Fruit fly (Drosophila melanogaster) whole organism, embryonic: ENCODE measurements around the gene CRIF.
A peak's percentile ranks its signal among the peaks of the same experiment; 100 is the strongest.

Source experiments
- Atf-2 ChIP-seq: fragments of 200-800 bp; sonication (Bioruptor generic); optimal IDR thresholded peaks from 2 replicates; lab custom pipeline; 2016; ENCODE audit warnings: missing biosample characterization, missing genetic modification characterization
- Atf6 ChIP-seq: fragments of 200-800 bp; sonication (Bioruptor generic); IDR thresholded peaks from 2 replicates; pipeline ENCODE4 v1.3.6; 2022; ENCODE audit warnings: missing biosample characterization, missing genetic modification characterization
- CG10267 ChIP-seq: fragments of 200-800 bp; sonication (Bioruptor generic); optimal IDR thresholded peaks from 2 replicates; lab custom pipeline; 2018; ENCODE audit warnings: missing biosample characterization, mild to moderate bottlenecking, missing genetic modification characterization, moderate library complexity
- CG10274 ChIP-seq: fragments of 200-800 bp; sonication (Bioruptor generic); optimal IDR thresholded peaks from 3 replicates; lab custom pipeline; 2017; ENCODE audit warnings: missing biosample characterization, mild to moderate bottlenecking, missing genetic modification characterization
- CG10366 ChIP-seq: fragments of 200-800 bp; sonication (Bioruptor generic); IDR thresholded peaks from 2 replicates; pipeline ENCODE4 v1.3.6; 2022; ENCODE audit warnings: missing biosample characterization, missing genetic modification characterization
- CG11504 ChIP-seq: fragments of 200-800 bp; sonication (Bioruptor generic); optimal IDR thresholded peaks from 3 replicates; lab custom pipeline; 2019; ENCODE audit warnings: missing biosample characterization, mild to moderate bottlenecking, missing genetic modification characterization, moderate library complexity
- CG13123 ChIP-seq: fragments of 200-800 bp; sonication (Bioruptor generic); optimal IDR thresholded peaks from 2 replicates; lab custom pipeline; 2016; ENCODE audit warnings: missing biosample characterization, missing genetic modification characterization
- CG13296 ChIP-seq: fragments of 200-800 bp; sonication (Bioruptor generic); optimal IDR thresholded peaks from 3 replicates; lab custom pipeline; 2018; ENCODE audit warnings: missing biosample characterization, mild to moderate bottlenecking, missing genetic modification characterization
- CG13894 ChIP-seq: fragments of 200-800 bp; sonication (Bioruptor generic); optimal IDR thresholded peaks from 3 replicates; lab custom pipeline; 2018; ENCODE audit warnings: missing biosample characterization, mild to moderate bottlenecking, missing genetic modification characterization, moderate library complexity
- CG14050 ChIP-seq: fragments of 200-800 bp; sonication (Bioruptor generic); IDR thresholded peaks from 3 replicates; pipeline ENCODE4 v1.3.6; 2022; ENCODE audit warnings: missing biosample characterization, missing genetic modification characterization
- CG1529 ChIP-seq: fragments of 200-800 bp; sonication (Bioruptor generic); optimal IDR thresholded peaks from 3 replicates; lab custom pipeline; 2018; ENCODE audit warnings: missing biosample characterization, missing genetic modification characterization
- CG15514 ChIP-seq: fragments of 200-800 bp; sonication (Bioruptor generic); optimal IDR thresholded peaks from 3 replicates; lab custom pipeline; 2017; ENCODE audit warnings: missing biosample characterization, missing genetic modification characterization, mild to moderate bottlenecking, moderate library complexity, missing genetic modification reagents
- CG15601 ChIP-seq: fragments of 200-800 bp; sonication (Bioruptor generic); optimal IDR thresholded peaks from 3 replicates; lab custom pipeline; 2019; ENCODE audit warnings: missing biosample characterization, mild to moderate bottlenecking, missing genetic modification characterization, moderate library complexity
- CG16815 ChIP-seq: fragments of 200-800 bp; sonication (Bioruptor generic); optimal IDR thresholded peaks from 3 replicates; lab custom pipeline; 2017; ENCODE audit warnings: missing biosample characterization, mild to moderate bottlenecking, missing genetic modification characterization
- CG2202 ChIP-seq: fragments of 200-800 bp; sonication (Bioruptor generic); optimal IDR thresholded peaks from 2 replicates; lab custom pipeline; 2018; ENCODE audit warnings: missing biosample characterization, mild to moderate bottlenecking, missing genetic modification characterization
- CG2889 ChIP-seq: fragments of 200-800 bp; sonication (Bioruptor generic); IDR thresholded peaks from 3 replicates; pipeline ENCODE4 v1.3.6; 2022; ENCODE audit warnings: missing biosample characterization, missing genetic modification characterization
- CG30020 ChIP-seq: fragments of 200-800 bp; optimal IDR thresholded peaks from 2 replicates; lab custom pipeline; 2019; ENCODE audit warnings: missing biosample characterization, mild to moderate bottlenecking, missing genetic modification characterization, moderate library complexity
- CG30403 ChIP-seq: fragments of 200-800 bp; sonication (Bioruptor generic); optimal IDR thresholded peaks from 3 replicates; lab custom pipeline; 2016; ENCODE audit warnings: missing biosample characterization, missing genetic modification characterization
- CG5953 ChIP-seq: fragments of 200-800 bp; sonication (Bioruptor generic); IDR thresholded peaks from 2 replicates; pipeline ENCODE4 v1.3.6; 2022; ENCODE audit warnings: missing biosample characterization, missing genetic modification characterization
- CG8089 ChIP-seq: fragments of 200-800 bp; sonication (Bioruptor generic); optimal IDR thresholded peaks from 3 replicates; lab custom pipeline; 2016; ENCODE audit warnings: missing biosample characterization, missing genetic modification characterization
- CG8924 ChIP-seq: fragments of 200-800 bp; optimal IDR thresholded peaks from 3 replicates; lab custom pipeline; 2019; ENCODE audit warnings: missing biosample characterization, mild to moderate bottlenecking, missing genetic modification characterization, moderate library complexity
- CrebB ChIP-seq: fragments of 200-800 bp; sonication (Bioruptor generic); optimal IDR thresholded peaks from 3 replicates; lab custom pipeline; 2018; ENCODE audit warnings: missing biosample characterization, mild to moderate bottlenecking, missing genetic modification characterization
- Dad ChIP-seq: fragments of 200-800 bp; sonication (Bioruptor generic); optimal IDR thresholded peaks from 3 replicates; lab custom pipeline; 2016; ENCODE audit warnings: missing biosample characterization, missing genetic modification characterization
- Deaf1 ChIP-seq: fragments of 200-800 bp; optimal IDR thresholded peaks from 3 replicates; lab custom pipeline; 2019; ENCODE audit warnings: missing biosample characterization, mild to moderate bottlenecking, missing genetic modification characterization, moderate library complexity
- HmgZ ChIP-seq: fragments of 200-800 bp; sonication (Bioruptor generic); optimal IDR thresholded peaks from 2 replicates; lab custom pipeline; 2018; ENCODE audit warnings: missing biosample characterization, mild to moderate bottlenecking, missing genetic modification characterization
- Hsf ChIP-seq: fragments of 200-800 bp; sonication (Bioruptor generic); optimal IDR thresholded peaks from 3 replicates; lab custom pipeline; 2016; ENCODE audit warnings: missing biosample characterization, missing genetic modification characterization
- MESR4 ChIP-seq: fragments of 200-800 bp; sonication (Bioruptor generic); optimal IDR thresholded peaks from 2 replicates; lab custom pipeline; 2018; ENCODE audit warnings: missing biosample characterization, mild to moderate bottlenecking, missing genetic modification characterization, moderate library complexity
- Nf-YC ChIP-seq: fragments of 200-800 bp; optimal IDR thresholded peaks from 3 replicates; lab custom pipeline; 2019; ENCODE audit warnings: missing biosample characterization, mild to moderate bottlenecking, missing genetic modification characterization, moderate library complexity
- Optix ChIP-seq: fragments of 200-800 bp; sonication (Bioruptor generic); IDR thresholded peaks from 3 replicates; pipeline ENCODE4 v1.3.6; 2022; ENCODE audit warnings: missing biosample characterization, missing genetic modification characterization
- Poxn ChIP-seq: fragments of 200-800 bp; sonication (Bioruptor generic); IDR thresholded peaks from 2 replicates; pipeline ENCODE4 v1.3.6; 2022; ENCODE audit warnings: missing biosample characterization, missing genetic modification characterization
- Ptx1 ChIP-seq: fragments of 200-800 bp; sonication (Bioruptor generic); IDR thresholded peaks from 2 replicates; pipeline ENCODE4 v1.3.6; 2022; ENCODE audit warnings: missing biosample characterization, missing genetic modification characterization
- Sry-δ ChIP-seq: fragments of 200-800 bp; sonication (Bioruptor generic); optimal IDR thresholded peaks from 2 replicates; lab custom pipeline; 2016; ENCODE audit warnings: missing biosample characterization, missing genetic modification characterization
- ab ChIP-seq: fragments of 200-800 bp; sonication (Bioruptor generic); optimal IDR thresholded peaks from 2 replicates; lab custom pipeline; 2016; ENCODE audit warnings: missing biosample characterization, missing genetic modification characterization
- ap ChIP-seq: fragments of 200-800 bp; sonication (Bioruptor generic); IDR thresholded peaks from 2 replicates; pipeline ENCODE4 v1.3.6; 2022; ENCODE audit warnings: missing biosample characterization, missing genetic modification characterization
- dmrt11E ChIP-seq: fragments of 200-800 bp; sonication (Bioruptor generic); optimal IDR thresholded peaks from 3 replicates; lab custom pipeline; 2018; ENCODE audit warnings: missing biosample characterization, mild to moderate bottlenecking, missing genetic modification characterization, moderate library complexity
- ftz-f1 ChIP-seq: fragments of 200-800 bp; sonication (Bioruptor generic); optimal IDR thresholded peaks from 2 replicates; lab custom pipeline; 2016; ENCODE audit warnings: missing biosample characterization, missing genetic modification characterization
- ham ChIP-seq: fragments of 200-800 bp; sonication (Bioruptor generic); IDR thresholded peaks from 2 replicates; pipeline ENCODE4 v1.3.6; 2022; ENCODE audit warnings: missing biosample characterization, missing genetic modification characterization
- hbn ChIP-seq: fragments of 200-800 bp; sonication (Bioruptor generic); IDR thresholded peaks from 2 replicates; pipeline ENCODE4 v1.3.6; 2022; ENCODE audit warnings: missing biosample characterization, missing genetic modification characterization; ENCODE audit not compliant: partially characterized antibody
- hkb ChIP-seq, 2 experiments: fragments of 200-800 bp in 1 of 2; fragments of >200 bp in 1 of 2; sonication (Bioruptor generic) in 1 of 2; IDR thresholded peaks in 1 of 2; optimal IDR thresholded peaks in 1 of 2; 2 replicates each; pipeline versions ENCODE4 v1.3.6 to Lab custom; 2017 to 2022; ENCODE audit warnings: missing biosample characterization in 1 of 2, missing genetic modification characterization in 1 of 2
- lmd ChIP-seq: fragments of 200-800 bp; sonication (Bioruptor generic); IDR thresholded peaks from 2 replicates; pipeline ENCODE4 v1.3.6; 2022; ENCODE audit warnings: missing biosample characterization, missing genetic modification characterization
- nau ChIP-seq: fragments of 200-800 bp; sonication (Bioruptor generic); optimal IDR thresholded peaks from 3 replicates; lab custom pipeline; 2017; ENCODE audit warnings: missing biosample characterization, mild to moderate bottlenecking, missing genetic modification characterization, missing genetic modification reagents
- pho ChIP-seq: fragments of 200-800 bp; sonication (Bioruptor generic); optimal IDR thresholded peaks from 2 replicates; lab custom pipeline; 2016; ENCODE audit warnings: missing biosample characterization, missing genetic modification characterization
- salm ChIP-seq: fragments of 200-800 bp; sonication (Bioruptor generic); optimal IDR thresholded peaks from 2 replicates; lab custom pipeline; 2018; ENCODE audit warnings: missing biosample characterization, mild to moderate bottlenecking, missing genetic modification characterization
- sc ChIP-seq, 3 experiments: fragments of >200 bp in 2 of 3; fragments of 200-800 bp in 1 of 3; sonication (Bioruptor generic) in 1 of 3; optimal IDR thresholded peaks; 2 replicates in 2 of 3; 3 replicates in 1 of 3; lab custom pipeline; 2017; ENCODE audit warnings: mild to moderate bottlenecking in 1 of 3, missing biosample characterization in 1 of 3, missing genetic modification characterization in 1 of 3, missing genetic modification reagents in 1 of 3
- sisA ChIP-seq: fragments of 200-800 bp; sonication (Bioruptor generic); IDR thresholded peaks from 2 replicates; pipeline ENCODE4 v1.3.6; 2022; ENCODE audit warnings: missing biosample characterization, missing genetic modification characterization
- sna ChIP-seq: fragments of 200-800 bp; sonication (Bioruptor generic); IDR thresholded peaks from 2 replicates; pipeline ENCODE4 v1.3.6; 2022; ENCODE audit warnings: missing biosample characterization, missing genetic modification characterization; ENCODE audit not compliant: partially characterized antibody
- so ChIP-seq: fragments of 200-800 bp; sonication (Bioruptor generic); IDR thresholded peaks from 3 replicates; pipeline ENCODE4 v1.3.6; 2022; ENCODE audit warnings: missing biosample characterization, missing genetic modification characterization
- stwl ChIP-seq: fragments of 200-800 bp; sonication (Bioruptor generic); optimal IDR thresholded peaks from 3 replicates; lab custom pipeline; 2018; ENCODE audit warnings: missing biosample characterization, mild to moderate bottlenecking, missing genetic modification characterization, moderate library complexity
- usp ChIP-seq: fragments of >200 bp; optimal IDR thresholded peaks from 2 replicates; lab custom pipeline; 2017; ENCODE audit warnings: missing biosample characterization, missing genetic modification characterization
- z ChIP-seq: fragments of 200-800 bp; sonication (Bioruptor generic); IDR thresholded peaks from 3 replicates; pipeline ENCODE4 v1.3.6; 2022; ENCODE audit warnings: missing biosample characterization, missing genetic modification characterization
- zf30C ChIP-seq: fragments of 200-800 bp; sonication (Bioruptor generic); optimal IDR thresholded peaks from 3 replicates; lab custom pipeline; 2018; ENCODE audit warnings: missing biosample characterization, mild to moderate bottlenecking, missing genetic modification characterization

Gene CRIF

DNA sequence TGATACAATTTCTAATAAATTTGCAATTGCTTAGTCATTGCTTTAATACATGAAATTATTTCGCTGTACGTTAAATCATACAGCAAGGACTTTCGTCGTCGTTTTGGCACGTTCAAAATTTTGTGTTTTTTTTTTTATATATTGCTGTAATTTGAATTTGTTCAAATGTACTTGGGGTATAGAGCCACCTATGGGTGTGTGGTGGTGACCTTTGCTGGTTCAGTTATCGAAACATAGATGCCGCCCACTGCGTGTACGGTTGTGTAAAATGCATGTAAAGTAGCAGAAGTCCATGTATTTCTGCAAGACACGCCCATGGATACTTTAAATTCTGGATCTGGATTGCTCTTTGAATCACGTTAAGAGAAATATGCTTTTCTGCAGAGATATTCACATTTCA lies 35.6 kb upstream of the CRIF start (continued):
- TF ChIP-seq ap (GFP tag; lab: Robert Waterston, UW) = no peak
- peak; percentile 15 for TF ChIP-seq CG13894 (tag; lab: Kevin White, UChicago)
- peak; percentile 67 for TF ChIP-seq ftz-f1 (GFP tag; lab: Kevin White, UChicago)
- TF ChIP-seq CG1529 = no peak
- no peak for TF ChIP-seq CG14050 (GFP tag; lab: Robert Waterston, UW)
- TF ChIP-seq zf30C = peak; percentile 6
- TF ChIP-seq Dad (GFP tag; lab: Kevin White, UChicago) = peak; percentile 44
- no peak; the same call in 1 of the 2 replicates for TF ChIP-seq lmd (GFP tag; lab: Robert Waterston, UW)
- TF ChIP-seq dmrt11E (tag; lab: Kevin White, UChicago) = peak; percentile 31
- TF ChIP-seq CG8089 (GFP tag; lab: Kevin White, UChicago) = peak; percentile 79
- no peak for TF ChIP-seq Poxn (GFP tag; lab: Robert Waterston, UW)
- TF ChIP-seq Optix (GFP tag; lab: Robert Waterston, UW) = no peak
- no peak for TF ChIP-seq so (GFP tag; lab: Robert Waterston, UW)
- peak; percentile 78 for TF ChIP-seq Hsf
- no peak for TF ChIP-seq hkb (optimal IDR thresholded peaks at IDR 0.05; lab: Kevin White, UChicago)
- TF ChIP-seq hkb (GFP tag; IDR thresholded peaks at IDR 0.05; lab: Robert Waterston, UW) = peak; percentile 43; the same call in 1 of the 2 replicates
- 0 out of 3 replicates have a peak, but pooled peaks have one; percentile 12 for TF ChIP-seq CG2889
- no peak for TF ChIP-seq Deaf1 (tag; lab: Kevin White, UChicago)
- no peak for TF ChIP-seq usp (GFP tag; lab: Kevin White, UChicago)
- TF ChIP-seq CG15514 (GFP tag; lab: Kevin White, UChicago) = no peak
- TF ChIP-seq sna = no peak
- TF ChIP-seq pho = peak; percentile 36
- TF ChIP-seq CG16815 = peak; percentile 33
- TF ChIP-seq CG8924 (tag; lab: Kevin White, UChicago) = no peak
- TF ChIP-seq Nf-YC = peak; percentile 63
- no peak for TF ChIP-seq Atf6 (GFP tag; lab: Robert Waterston, UW)
- no peak for TF ChIP-seq CG11504
- peak; percentile 65 for TF ChIP-seq HmgZ (tag; lab: Kevin White, UChicago)
- no peak for TF ChIP-seq z (GFP tag; lab: Robert Waterston, UW)
- no peak for TF ChIP-seq ab
- no peak for TF ChIP-seq stwl
- no peak for TF ChIP-seq MESR4 (GFP tag; lab: Kevin White, UChicago)
- TF ChIP-seq salm (tag; lab: Kevin White, UChicago) = no peak
- TF ChIP-seq hbn = no peak
- TF ChIP-seq Sry-δ = peak; percentile 44
- no peak for TF ChIP-seq nau (GFP tag; lab: Kevin White, UChicago)
- peak; percentile 74 for TF ChIP-seq sisA (GFP tag; lab: Robert Waterston, UW)
- no peak for TF ChIP-seq CG2202 (tag; lab: Kevin White, UChicago)
- TF ChIP-seq CG30403 (GFP tag; lab: Kevin White, UChicago) = peak; percentile 73
- TF ChIP-seq CG10267 (tag; lab: Kevin White, UChicago) = peak; percentile 54
- TF ChIP-seq CG13296 (GFP tag; lab: Kevin White, UChicago) = no peak
- peak; percentile 51 for TF ChIP-seq CG10366 (GFP tag; lab: Robert Waterston, UW)
- no peak for TF ChIP-seq Ptx1 (GFP tag; lab: Robert Waterston, UW)
- no peak for TF ChIP-seq CG5953 (GFP tag; lab: Robert Waterston, UW)
- TF ChIP-seq CG30020 = no peak
- no peak for TF ChIP-seq CrebB
- TF ChIP-seq CG15601 = peak; percentile 19
- TF ChIP-seq sc (optimal IDR thresholded peaks at IDR 0.05; lab: Kevin White, UChicago) = no peak
- TF ChIP-seq sc (GFP tag; optimal IDR thresholded peaks at IDR 0.05; lab: Kevin White, UChicago) = no peak
- no peak for TF ChIP-seq CG13123 (GFP tag; lab: Kevin White, UChicago)
- TF ChIP-seq ham (GFP tag; lab: Robert Waterston, UW) = 0 out of 2 replicates have a peak, but pooled peaks have one; percentile 23
- peak; percentile 67 for TF ChIP-seq Atf-2 (GFP tag; lab: Kevin White, UChicago)
- no peak for TF ChIP-seq CG10274 (GFP tag; lab: Kevin White, UChicago)
